Worm (Caenorhabditis elegans) whole organism, dauer: ENCODE data around the gene ZK1248.4.

ENCODE experiments used
- unc-62 ChIP-seq: sonication (generic microtip); optimal IDR thresholded peaks from 2 replicates; lab custom pipeline; 2017; ENCODE audit warnings: missing biosample characterization, missing genetic modification reagents, missing genetic modification characterization

The ZK1248.4 gene

DNA sequence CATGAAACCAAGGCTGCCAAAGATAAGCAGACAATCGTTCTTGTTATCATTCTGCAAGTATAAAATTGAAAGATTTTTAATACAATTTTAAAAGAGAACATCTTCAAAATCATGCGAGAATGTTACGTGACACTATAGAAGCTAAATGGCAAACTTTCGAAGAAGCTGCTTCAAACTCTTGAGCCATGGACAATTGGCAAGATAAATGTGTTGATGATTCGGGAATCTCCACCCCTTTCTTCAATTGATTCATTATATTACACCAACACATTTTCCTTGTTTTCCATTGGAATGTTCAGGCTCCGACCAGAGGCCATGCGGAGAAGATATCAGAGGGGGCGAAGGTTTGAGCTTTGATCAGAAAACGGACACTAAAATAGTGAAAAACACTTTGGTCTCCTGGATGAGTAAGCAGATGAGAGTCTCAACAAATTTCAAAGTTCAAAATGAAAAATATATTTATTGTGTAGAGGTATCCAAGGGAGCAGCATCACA lies 22.7 kb downstream of the ZK1248.4 start, which contains the start of gene lec-5:
Gene lec-5, minus strand, starts transcription at position 51 of the 495 bp plus-strand sequence.
- no peak for TF ChIP-seq unc-62

DNA sequence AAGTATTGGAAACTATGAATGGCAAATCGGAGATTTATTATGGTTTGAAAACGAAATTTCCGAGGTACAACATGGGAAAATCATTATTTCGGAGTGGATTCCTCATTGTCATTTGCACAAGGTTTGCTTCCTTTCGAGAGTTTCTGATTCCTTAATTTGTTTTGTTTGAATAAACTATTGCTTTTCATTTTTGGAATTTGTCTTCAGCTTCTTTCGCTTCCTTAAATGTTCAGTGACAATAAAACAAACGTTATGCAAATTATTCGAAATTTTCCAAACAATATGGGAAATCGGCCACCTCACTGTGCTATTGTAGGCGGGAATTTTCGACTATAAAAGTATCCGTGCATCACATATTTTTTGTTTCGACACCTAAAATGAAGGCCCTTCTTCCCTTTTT lies 23.5 kb downstream of the ZK1248.4 start, which contains the start of gene nep-25:
Gene nep-25, plus strand, starts transcription at position 375 of the 400 bp plus-strand sequence.
- TF ChIP-seq unc-62, result no peak

DNA sequence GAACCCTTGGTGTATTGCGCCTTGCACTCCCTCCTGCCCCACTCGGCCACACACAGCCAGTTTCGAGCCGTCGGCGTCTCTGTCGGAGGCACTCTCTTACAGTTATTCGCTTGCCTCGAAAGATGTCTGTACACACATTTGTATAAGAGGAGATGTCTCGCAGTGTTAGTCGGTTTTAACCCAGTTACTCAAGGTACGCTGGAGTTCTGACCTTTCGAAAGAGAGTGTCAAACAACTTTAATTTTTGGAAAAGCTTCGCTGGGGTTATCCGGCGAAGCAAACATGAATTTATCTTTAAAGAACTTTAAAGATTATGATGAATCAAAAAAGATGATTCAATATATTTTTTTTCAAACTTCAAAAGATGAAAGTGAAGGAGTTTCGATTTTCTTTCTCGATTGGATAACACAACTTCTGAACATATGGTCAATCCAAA lies 26.3 kb downstream of the ZK1248.4 start:
- TF ChIP-seq unc-62, result peak; percentile 52

DNA sequence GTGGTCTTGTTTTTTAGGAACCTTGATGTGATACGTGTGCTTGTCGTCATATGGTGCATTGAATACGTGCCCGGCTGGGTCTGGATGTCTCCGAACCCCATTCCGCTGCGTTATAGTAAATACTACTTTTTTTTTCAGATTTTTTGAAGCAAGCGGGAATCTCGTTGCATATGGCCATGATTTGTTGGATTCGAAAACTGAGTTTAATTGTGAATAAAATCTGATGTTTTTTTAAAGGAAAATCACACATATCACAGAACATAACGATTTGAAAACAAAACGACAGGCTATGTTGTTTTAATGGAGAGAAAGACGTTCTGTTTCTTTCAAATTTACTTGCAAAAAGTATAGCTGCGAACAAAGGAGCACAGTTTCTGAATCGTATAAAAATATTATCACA lies 27.0 kb downstream of the ZK1248.4 start, which contains the start of the genes ZK1248.17 and H41C03.3:
Gene ZK1248.17, minus strand, starts transcription at position 101 of the 400 bp plus-strand sequence.
Gene H41C03.3, plus strand, starts transcription at position 337 of the 400 bp plus-strand sequence.
- TF ChIP-seq unc-62, result no peak

DNA sequence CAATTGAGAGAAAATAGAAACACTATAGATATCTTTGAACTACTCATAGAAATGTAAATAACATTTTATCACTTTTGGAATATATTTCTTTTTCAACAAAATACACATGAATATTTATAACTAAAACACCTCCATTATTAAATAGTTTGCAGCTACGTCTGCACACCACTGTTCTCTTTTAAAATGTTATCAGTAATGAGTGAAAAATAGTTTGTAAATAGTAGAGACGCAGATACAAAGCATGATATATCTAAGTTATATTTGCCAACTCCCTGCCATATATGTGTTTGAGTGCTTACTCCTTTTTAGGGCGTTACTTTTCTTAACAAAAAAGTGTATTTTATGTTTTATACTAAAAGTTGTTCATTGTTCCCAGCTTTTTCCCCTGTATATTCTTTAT lies 27.8 kb downstream of the ZK1248.4 start:
- no peak for TF ChIP-seq unc-62

DNA sequence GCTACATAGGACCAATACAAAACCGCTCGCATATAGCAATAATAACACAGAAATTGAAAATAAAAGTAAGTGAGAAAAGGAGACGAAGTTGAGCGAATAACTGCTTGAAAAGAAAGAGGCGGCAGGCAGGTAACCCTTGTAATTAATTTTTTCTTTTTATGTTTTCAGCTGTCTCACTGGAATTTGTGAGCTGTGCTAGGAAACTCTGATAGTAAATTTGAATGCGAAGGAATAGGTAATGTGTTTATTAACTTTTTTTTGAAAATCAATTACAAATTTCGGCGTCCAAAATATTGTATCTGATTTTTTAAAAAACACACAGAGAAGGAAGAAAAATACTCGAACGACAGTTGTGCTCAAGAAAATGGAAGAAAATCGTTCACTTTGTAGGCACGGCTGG lies 33.6 kb downstream of the ZK1248.4 start, which contains the start of gene H41C03.2:
Gene H41C03.2, minus strand, starts transcription at position 101 of the 400 bp plus-strand sequence.
- TF ChIP-seq unc-62, result no peak

DNA sequence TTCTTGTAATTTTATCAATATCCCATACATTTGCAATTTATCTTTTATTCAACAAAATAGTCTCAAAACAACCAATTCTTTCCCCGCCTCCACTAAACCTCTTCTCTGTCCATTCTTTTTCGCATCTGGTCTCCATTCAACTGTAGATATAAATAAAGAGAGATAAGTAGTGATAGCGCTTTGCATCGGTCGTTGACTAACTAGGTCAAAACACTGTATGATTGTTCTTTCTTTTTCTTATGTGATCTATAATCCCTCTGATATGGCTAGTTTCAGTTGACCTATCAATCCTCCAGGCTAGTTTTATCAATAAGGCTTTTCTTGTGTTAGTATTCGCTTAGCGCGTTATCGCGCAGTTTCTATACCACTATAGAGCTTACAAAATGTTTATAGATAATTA lies 34.9 kb downstream of the ZK1248.4 start:
- TF ChIP-seq unc-62, result no peak

DNA sequence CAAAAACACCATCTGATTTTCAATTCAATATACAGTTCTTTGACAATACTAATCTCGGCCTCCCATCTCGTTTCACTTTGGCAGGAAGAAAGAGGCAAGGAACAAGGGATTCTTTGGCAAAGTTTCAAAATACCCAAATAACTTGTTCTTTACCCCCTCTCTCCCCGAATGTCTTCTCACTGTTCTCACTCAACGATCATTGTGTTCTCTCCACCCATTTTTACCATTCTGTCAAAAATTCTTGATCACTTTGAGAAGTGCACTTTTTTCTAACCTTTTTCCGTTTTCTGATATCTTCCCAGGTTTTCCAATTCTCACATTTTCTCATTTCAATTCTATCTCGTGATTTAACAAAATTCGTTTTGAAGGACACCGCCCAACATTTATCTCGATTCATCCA lies 35.7 kb downstream of the ZK1248.4 start, which contains the start of gene H41C03.1:
Gene H41C03.1, plus strand, starts transcription at position 301 of the 400 bp plus-strand sequence.
- TF ChIP-seq unc-62, result no peak

DNA sequence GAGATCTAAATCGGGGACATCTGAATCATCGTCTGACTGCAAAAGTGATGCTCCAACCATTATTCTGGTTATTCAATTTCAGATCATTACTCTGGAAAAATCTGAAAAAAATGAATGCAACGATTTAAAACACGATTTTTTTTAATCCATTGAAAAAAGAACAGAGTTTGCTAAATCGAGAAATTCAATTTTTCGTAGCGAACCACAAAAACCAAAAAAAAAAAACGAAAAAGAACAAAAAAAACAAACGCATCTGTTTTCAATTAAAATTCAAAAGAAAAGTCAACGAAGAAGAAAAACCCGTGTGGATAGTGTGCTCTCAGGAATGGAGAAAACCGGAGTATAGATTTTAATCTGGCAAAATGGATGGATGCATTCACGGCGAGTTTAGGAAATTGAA lies 39.9 kb downstream of the ZK1248.4 start, which contains the start of gene F55C12.4:
Gene F55C12.4, minus strand, starts transcription at position 101 of the 400 bp plus-strand sequence.
- TF ChIP-seq unc-62, result no peak

DNA sequence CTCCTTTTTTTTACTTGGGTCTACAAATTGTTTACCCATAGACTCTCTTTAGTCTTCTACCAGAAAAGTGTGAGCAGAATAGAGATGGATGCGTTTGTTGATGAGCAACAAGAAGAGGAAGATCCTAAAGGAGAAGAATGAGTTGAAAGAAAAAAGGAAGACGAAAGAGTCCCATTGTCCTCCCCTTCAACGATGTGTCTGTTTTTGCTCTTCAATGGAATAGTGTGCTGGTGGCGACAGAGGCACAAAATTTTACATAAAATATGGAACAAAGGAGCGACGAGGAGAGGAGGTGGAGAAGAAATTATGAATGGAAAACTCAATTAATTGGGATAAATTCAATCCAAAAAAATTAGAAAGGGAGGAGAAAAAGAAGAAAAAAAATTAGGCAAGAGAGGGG lies 42.2 kb downstream of the ZK1248.4 start:
- no peak for TF ChIP-seq unc-62

DNA sequence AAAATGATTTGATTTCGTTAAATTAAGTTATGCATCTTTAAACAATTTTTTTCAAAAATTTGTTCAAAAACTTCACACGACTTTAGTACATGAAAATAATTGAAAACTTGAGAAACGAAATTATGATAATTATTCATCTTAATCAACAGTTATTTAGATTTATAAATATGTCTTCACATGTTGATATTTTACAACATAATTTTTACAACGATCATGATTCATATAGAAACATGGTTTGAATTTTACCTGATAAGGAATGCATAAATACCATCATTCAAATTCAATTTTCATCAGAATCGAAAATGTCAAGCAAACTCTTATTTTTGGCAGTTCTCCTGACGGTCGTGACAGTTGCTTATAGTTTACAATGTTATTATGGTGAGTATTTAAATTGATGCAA lies 45.5 kb downstream of the ZK1248.4 start, which contains the start of gene tag-234:
Gene tag-234, plus strand, starts transcription at position 301 of the 400 bp plus-strand sequence.
- TF ChIP-seq unc-62, result no peak

DNA sequence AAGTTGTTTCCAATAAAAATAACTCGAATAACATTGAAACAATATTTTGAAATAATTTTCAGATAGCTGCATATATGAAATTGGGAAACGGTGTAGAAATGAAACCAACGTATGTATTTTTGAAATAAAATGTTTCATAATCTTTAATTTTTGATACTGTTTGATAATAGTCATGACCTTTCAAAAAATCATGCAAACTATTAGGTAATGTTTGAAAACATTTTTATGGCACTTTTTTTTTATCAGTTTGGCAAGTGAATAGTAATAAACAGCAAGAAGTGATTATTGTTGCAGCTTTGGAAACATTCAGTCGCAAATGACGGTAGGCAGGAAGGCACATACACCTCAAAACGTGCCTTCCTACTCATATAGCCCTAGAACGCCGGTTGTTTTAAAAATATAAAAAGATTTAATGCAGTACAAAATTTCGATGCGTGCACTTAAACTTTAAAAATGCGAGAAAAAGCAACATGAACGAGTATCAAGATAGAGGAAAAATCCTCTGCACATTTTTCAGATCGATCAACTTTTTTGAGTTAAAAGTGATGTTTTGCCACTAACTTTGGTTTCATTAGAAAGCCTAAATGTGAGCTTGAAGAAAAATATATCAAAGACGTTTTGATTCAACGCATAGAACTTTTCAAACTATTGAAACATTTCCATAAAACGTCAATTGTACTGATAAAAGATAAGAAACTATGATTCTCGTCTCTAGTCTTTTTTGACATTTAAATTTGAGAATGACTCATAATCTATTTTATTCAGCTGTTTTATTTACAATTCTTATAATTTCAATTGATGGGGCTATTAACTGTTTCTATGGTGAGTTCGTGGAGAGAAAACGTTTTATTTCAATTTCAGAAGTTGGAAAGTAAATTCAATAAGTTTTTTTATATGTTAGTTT lies 47.3 kb downstream of the ZK1248.4 start, which contains the start of gene F55C12.19:
Gene F55C12.19, plus strand, starts transcription at position 735 of the 904 bp plus-strand sequence.
- TF ChIP-seq unc-62, result no peak

DNA sequence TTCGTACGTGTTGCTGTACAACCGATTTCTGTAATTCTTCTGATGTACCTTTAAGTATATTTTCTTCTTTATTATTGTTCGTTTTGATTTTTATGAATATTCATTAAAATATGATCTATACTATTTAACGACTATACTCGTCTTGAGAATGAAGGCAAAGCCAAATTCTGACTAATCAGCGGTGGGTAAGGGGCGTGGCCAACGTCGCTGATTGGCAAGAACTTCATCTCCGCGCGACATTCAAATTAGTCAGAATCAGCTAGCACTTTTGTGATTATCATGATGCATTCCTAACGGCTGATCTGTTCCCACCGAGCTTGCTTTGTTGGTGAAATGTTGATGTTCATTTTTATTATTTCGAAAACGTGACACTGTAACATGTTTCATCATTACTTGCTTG lies 48.5 kb downstream of the ZK1248.4 start:
- no peak for TF ChIP-seq unc-62
